Worm (Caenorhabditis elegans): Measurements from ENCODE around the gene tkr-1.

ce11 chrIII:9433576-9434107, 50.0 kb downstream of the tkr-1 start, which contains the start of gene cpar-1:
- TF ChIP-seq ces-1 (GFP tag; optimal IDR thresholded peaks at IDR 0.05) (no peak), mep-1 (tag; optimal IDR thresholded peaks at IDR 0.05) (no peak), ama-1 (optimal IDR thresholded peaks at IDR 0.05) (no peak), nhr-42 (GFP tag; IDR thresholded peaks at IDR 0.05) (no peak), ceh-32 (tag; optimal IDR thresholded peaks at IDR 0.05; ENCODE audit: poor library complexity) (no peak), gei-8 (GFP tag; optimal IDR thresholded peaks at IDR 0.05) (no peak), fos-1 (tag; optimal IDR thresholded peaks at IDR 0.05) (no peak), ztf-11 (tag; optimal IDR thresholded peaks at IDR 0.05) (no peak), zag-1 (tag; optimal IDR thresholded peaks at IDR 0.05) (no peak), snpc-4 (tag; optimal IDR thresholded peaks at IDR 0.05) (no peak), unc-62 (GFP tag; optimal IDR thresholded peaks at IDR 0.05 in 1 of 2) (no peak), unc-62 (tag; optimal IDR thresholded peaks at IDR 0.05) (no peak)
